Worm (Caenorhabditis elegans) whole organism, L4 larva: ENCODE measurements around the gene nhr-8.

Experiments used
- D1046.2 ChIP-seq: fragments of 200-800 bp; sonication (Bioruptor generic); IDR thresholded peaks from 2 replicates; pipeline ENCODE4 v1.3.6; 2022; ENCODE audit warnings: missing genetic modification characterization, missing compliant biosample characterization
- F10B5.3 ChIP-seq: sonication (generic microtip); optimal IDR thresholded peaks from 2 replicates; lab custom pipeline; 2016; ENCODE audit warnings: mild to moderate bottlenecking, missing genetic modification characterization, missing compliant biosample characterization
- F37D6.2 ChIP-seq: sonication (generic microtip); optimal IDR thresholded peaks from 2 replicates; lab custom pipeline; 2016; ENCODE audit warnings: mild to moderate bottlenecking, missing genetic modification characterization, missing compliant biosample characterization
- Y48G9A.11 ChIP-seq: fragments of 200-800 bp; sonication (Bioruptor generic); IDR thresholded peaks from 2 replicates; pipeline ENCODE4 v1.3.6; 2022; ENCODE audit warnings: missing genetic modification reagents, missing genetic modification characterization, missing compliant biosample characterization
- Y5F2A.4 ChIP-seq: fragments of 200-800 bp; sonication (Bioruptor generic); optimal IDR thresholded peaks from 2 replicates; lab custom pipeline; 2018; ENCODE audit warnings: mild to moderate bottlenecking, missing genetic modification characterization, missing compliant biosample characterization
- aly-2 ChIP-seq: sonication (generic microtip); optimal IDR thresholded peaks from 2 replicates; lab custom pipeline; 2018; ENCODE audit warnings: missing biosample characterization, missing genetic modification characterization
- arid-1 ChIP-seq: fragments of 200-800 bp; sonication (Bioruptor generic); conservative IDR thresholded peaks from 2 replicates; pipeline ENCODE4 v1.3.6; 2022; ENCODE audit warnings: missing genetic modification reagents, missing genetic modification characterization, missing compliant biosample characterization
- attf-4 ChIP-seq: sonication (generic microtip); optimal IDR thresholded peaks from 3 replicates; lab custom pipeline; 2017; ENCODE audit warnings: missing biosample characterization, missing genetic modification characterization
- ceh-44 ChIP-seq: fragments of 200-800 bp; sonication (Bioruptor generic); IDR thresholded peaks from 2 replicates; pipeline ENCODE4 v1.3.6; 2022; ENCODE audit warnings: missing genetic modification reagents, missing genetic modification characterization, missing compliant biosample characterization
- ceh-62 ChIP-seq: sonication (generic microtip); optimal IDR thresholded peaks from 2 replicates; lab custom pipeline; 2017; ENCODE audit warnings: missing biosample characterization, missing genetic modification characterization
- cey-2 ChIP-seq: sonication (generic microtip); optimal IDR thresholded peaks from 3 replicates; lab custom pipeline; 2017; ENCODE audit warnings: missing genetic modification characterization, mild to moderate bottlenecking, missing compliant biosample characterization, antibody characterized with exemption, borderline replicate concordance; ENCODE audit not compliant: insufficient read depth
- ctbp-1 ChIP-seq: fragments of 200-800 bp; sonication (Bioruptor generic); IDR thresholded peaks from 2 replicates; pipeline ENCODE4 v1.3.6; 2022; ENCODE audit warnings: missing genetic modification reagents, missing genetic modification characterization, missing compliant biosample characterization
- dpl-1 ChIP-seq: fragments of 150-350 bp; optimal IDR thresholded peaks from 2 replicates; lab custom pipeline; 2014; ENCODE audit warnings: missing biosample characterization, missing genetic modification reagents, missing genetic modification characterization
- dve-1 ChIP-seq: sonication (generic microtip); optimal IDR thresholded peaks from 2 replicates; lab custom pipeline; 2017; ENCODE audit warnings: antibody characterized with exemption, mild to moderate bottlenecking, missing genetic modification characterization, missing compliant biosample characterization; ENCODE audit not compliant: insufficient read depth
- egl-43 ChIP-seq: fragments of 200-800 bp; sonication (Bioruptor generic); IDR thresholded peaks from 2 replicates; pipeline ENCODE4 v1.3.6; 2022; ENCODE audit warnings: missing genetic modification reagents, missing genetic modification characterization, missing compliant biosample characterization
- lim-7 ChIP-seq: fragments of 200-800 bp; sonication (Bioruptor generic); IDR thresholded peaks from 2 replicates; pipeline ENCODE4 v1.3.6; 2022; ENCODE audit warnings: missing genetic modification characterization, missing compliant biosample characterization
- lin-29 ChIP-seq: fragments of 200-800 bp; sonication (Bioruptor generic); IDR thresholded peaks from 2 replicates; pipeline ENCODE4 v1.3.6; 2022; ENCODE audit warnings: missing genetic modification reagents, missing genetic modification characterization, missing compliant biosample characterization
- lsy-2 ChIP-seq, 2 experiments: fragments of 150-350 bp in 1 of 2; sonication (generic microtip) in 1 of 2; optimal IDR thresholded peaks; 2 replicates each; lab custom pipeline; 2014 to 2017; ENCODE audit warnings: missing biosample characterization in 2 of 2, missing genetic modification characterization in 2 of 2
- madf-5 ChIP-seq, 2 experiments: fragments of 200-800 bp; sonication (Bioruptor generic); IDR thresholded peaks; 2 replicates each; pipeline ENCODE4 v1.3.6; 2022; ENCODE audit warnings: missing compliant biosample characterization in 2 of 2, missing genetic modification characterization in 2 of 2
- mep-1 ChIP-seq: fragments of 150-350 bp; sonication (generic microtip); optimal IDR thresholded peaks from 3 replicates; lab custom pipeline; 2014; ENCODE audit warnings: missing biosample characterization, missing genetic modification characterization
- mes-2 ChIP-seq: sonication (generic microtip); optimal IDR thresholded peaks from 2 replicates; lab custom pipeline; 2016; ENCODE audit warnings: missing genotype, mild to moderate bottlenecking, missing genetic modification characterization, missing compliant biosample characterization; ENCODE audit not compliant: poor library complexity, severe bottlenecking
- mxl-2 ChIP-seq: fragments of 200-800 bp; sonication (Bioruptor generic); conservative IDR thresholded peaks from 2 replicates; pipeline ENCODE4 v1.3.6; 2022; ENCODE audit warnings: missing genetic modification reagents, missing genetic modification characterization, missing compliant biosample characterization
- nhr-10 ChIP-seq: fragments of 150-350 bp; optimal IDR thresholded peaks from 2 replicates; lab custom pipeline; 2014; ENCODE audit warnings: missing biosample characterization, missing genetic modification characterization
- nhr-11 ChIP-seq: fragments of 150-350 bp; optimal IDR thresholded peaks from 2 replicates; lab custom pipeline; 2014; ENCODE audit warnings: missing biosample characterization, missing genetic modification characterization
- nhr-76 ChIP-seq: fragments of 150-350 bp; optimal IDR thresholded peaks from 2 replicates; lab custom pipeline; 2014; ENCODE audit warnings: missing biosample characterization, missing genetic modification characterization
- nhr-77 ChIP-seq: fragments of 150-350 bp; optimal IDR thresholded peaks from 2 replicates; lab custom pipeline; 2014; ENCODE audit warnings: missing biosample characterization, missing genetic modification characterization
- pha-4 ChIP-seq, 2 experiments: fragments of 150-350 bp in 1 of 2; fragments of 200-800 bp in 1 of 2; sonication (Bioruptor generic) in 1 of 2; IDR thresholded peaks in 1 of 2; optimal IDR thresholded peaks in 1 of 2; 2 replicates each; pipeline versions ENCODE4 v1.3.6 to Lab custom; 2014 to 2022; ENCODE audit warnings: missing genetic modification characterization in 2 of 2, missing genetic modification reagents in 2 of 2, missing biosample characterization in 1 of 2, missing compliant biosample characterization in 1 of 2
- rbr-2 ChIP-seq: sonication (generic microtip); optimal IDR thresholded peaks from 2 replicates; lab custom pipeline; 2016; ENCODE audit warnings: missing genotype, missing genetic modification characterization, missing compliant biosample characterization
- set-16 ChIP-seq: fragments of 200-800 bp; sonication (Bioruptor generic); IDR thresholded peaks from 2 replicates; pipeline ENCODE4 v1.3.6; 2022; ENCODE audit warnings: missing genetic modification reagents, missing genetic modification characterization, missing compliant biosample characterization
- skn-1 ChIP-seq: fragments of 150-350 bp; optimal IDR thresholded peaks from 2 replicates; lab custom pipeline; 2014; ENCODE audit warnings: missing biosample characterization, missing genetic modification characterization
- zfp-3 ChIP-seq: fragments of 200-800 bp; sonication (Bioruptor generic); conservative IDR thresholded peaks from 2 replicates; pipeline ENCODE4 v1.3.6; 2022; ENCODE audit warnings: missing genetic modification reagents, missing genetic modification characterization, missing compliant biosample characterization
- zip-11 ChIP-seq: fragments of 200-800 bp; sonication (Bioruptor generic); IDR thresholded peaks from 2 replicates; pipeline ENCODE4 v1.3.6; 2022; ENCODE audit warnings: missing genetic modification characterization, missing compliant biosample characterization

The nhr-8 gene

ce11 chrIV:7760117-7760516, 49.3 kb downstream of the nhr-8 start, which contains the start of gene del-7:
Gene del-7, plus strand, starts transcription at chrIV:7760417.
- TF ChIP-seq aly-2 (tag; lab: Kevin White, UChicago) = no peak
- TF ChIP-seq dve-1 (tag; lab: Kevin White, UChicago) = no peak
- no peak for TF ChIP-seq lsy-2 (tag; optimal IDR thresholded peaks at IDR 0.05; lab: Kevin White, UChicago)
- no peak for TF ChIP-seq madf-5 (GFP tag; IDR thresholded peaks at IDR 0.05; lab: Robert Waterston, UW)
- TF ChIP-seq Y48G9A.11 (GFP tag; lab: Robert Waterston, UW) = no peak
- no peak for TF ChIP-seq cey-2 (tag; lab: Kevin White, UChicago)
- TF ChIP-seq F37D6.2 (tag; lab: Kevin White, UChicago) = no peak
- no peak for TF ChIP-seq egl-43 (GFP tag; lab: Robert Waterston, UW)
- no peak for TF ChIP-seq set-16 (GFP tag; lab: Robert Waterston, UW)
- TF ChIP-seq mes-2 (tag; lab: Kevin White, UChicago) = no peak
- no peak for TF ChIP-seq lim-7 (GFP tag; lab: Robert Waterston, UW)
- TF ChIP-seq ctbp-1 (GFP tag; lab: Robert Waterston, UW) = no peak
- TF ChIP-seq F10B5.3 (tag; lab: Kevin White, UChicago) = no peak
- no peak for TF ChIP-seq ceh-62 (tag; lab: Kevin White, UChicago)
- no peak for TF ChIP-seq zfp-3
- TF ChIP-seq lin-29 (GFP tag; lab: Robert Waterston, UW) = no peak
- TF ChIP-seq arid-1 (GFP tag; lab: Robert Waterston, UW) = no peak

- TF ChIP-seq nhr-77 = no peak
- TF ChIP-seq nhr-76 = no peak
- TF ChIP-seq Y5F2A.4 = no peak
- no peak for TF ChIP-seq rbr-2 (tag; lab: Kevin White, UChicago)
- TF ChIP-seq zfp-3 = no peak
- TF ChIP-seq dve-1 (tag; lab: Kevin White, UChicago) = no peak
- no peak for TF ChIP-seq nhr-10 (tag; lab: Kevin White, UChicago)
- TF ChIP-seq zip-11 = no peak
- no peak for TF ChIP-seq pha-4 (GFP tag; IDR thresholded peaks at IDR 0.05; lab: Robert Waterston, UW)
- no peak for TF ChIP-seq pha-4 (tag; optimal IDR thresholded peaks at IDR 0.05; lab: Kevin White, UChicago)
- TF ChIP-seq attf-4 (tag; lab: Kevin White, UChicago) = no peak
- TF ChIP-seq dpl-1 (GFP tag; lab: Kevin White, UChicago) = no peak
- TF ChIP-seq mxl-2 (GFP tag; lab: Robert Waterston, UW) = no peak
- TF ChIP-seq nhr-11 = no peak
- TF ChIP-seq mep-1 (tag; lab: Kevin White, UChicago) = no peak
- TF ChIP-seq skn-1 (tag; lab: Kevin White, UChicago) = no peak
- TF ChIP-seq ceh-44 (GFP tag; lab: Robert Waterston, UW) = no peak
- no peak for TF ChIP-seq D1046.2 (GFP tag; lab: Robert Waterston, UW)
- no peak for TF ChIP-seq cey-2 (tag; lab: Kevin White, UChicago)
These were observed 53.0 kb downstream of the nhr-8 start, which contains the start of the genes C46A5.6 and C46A5.1 for ce11 chrIV:7763748-7764147. Gene C46A5.6, minus strand, starts transcription at chrIV:7763848. Gene C46A5.1, plus strand, starts transcription at chrIV:7763931.
